Worm (Caenorhabditis elegans): Measurements from ENCODE around the gene Y56A3A.16.

The Y56A3A.16 gene

ce11 chrIII:11942664-11943063 lies 28.5 kb upstream of the Y56A3A.16 start:
- TF ChIP-seq cog-1 (tag; optimal IDR thresholded peaks at IDR 0.05) (peak; percentile 50), flt-1 (GFP tag; IDR thresholded peaks at IDR 0.05) (no peak)

DNA sequence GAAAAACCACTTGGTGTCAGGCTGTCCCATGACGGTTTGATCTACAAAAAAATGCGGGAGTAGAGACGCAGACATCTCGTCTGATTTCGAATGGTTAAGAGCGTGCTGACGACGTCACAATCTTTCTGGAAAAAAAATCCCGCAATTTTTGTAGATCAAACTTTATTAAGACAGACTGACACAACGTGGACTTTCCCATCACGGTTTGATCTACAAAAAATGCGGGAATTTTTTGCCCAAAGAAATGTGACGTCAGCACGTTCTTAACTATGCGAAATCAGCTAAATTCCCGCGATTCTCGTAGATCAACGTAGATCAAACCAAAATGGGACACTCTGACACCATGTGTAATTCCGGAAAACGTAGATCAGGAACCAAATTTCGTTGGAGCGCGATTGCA lies 24.4 kb upstream of the Y56A3A.16 start:
- no peak for TF ChIP-seq T22C8.4 (GFP tag; IDR thresholded peaks at IDR 0.05)
- no peak for TF ChIP-seq ref-1 (GFP tag; conservative IDR thresholded peaks at IDR 0.05)
- TF ChIP-seq med-1 (GFP tag; optimal IDR thresholded peaks at IDR 0.05; ENCODE audit: insufficient read depth) = no peak
- TF ChIP-seq ztf-29 (GFP tag; IDR thresholded peaks at IDR 0.05) = no peak
- TF ChIP-seq flt-1 (GFP tag; IDR thresholded peaks at IDR 0.05) = no peak
- no peak for TF ChIP-seq tab-1 (GFP tag; IDR thresholded peaks at IDR 0.05)
- TF ChIP-seq klf-2 (GFP tag; conservative IDR thresholded peaks at IDR 0.05) = no peak
- TF ChIP-seq ztf-23 (GFP tag; IDR thresholded peaks at IDR 0.05) = no peak
- TF ChIP-seq cog-1 (tag; optimal IDR thresholded peaks at IDR 0.05) = no peak

- no peak for TF ChIP-seq flt-1 (GFP tag; IDR thresholded peaks at IDR 0.05)
- no peak for TF ChIP-seq med-1 (GFP tag; optimal IDR thresholded peaks at IDR 0.05; ENCODE audit: insufficient read depth)
- TF ChIP-seq ztf-29 (GFP tag; IDR thresholded peaks at IDR 0.05) = no peak
- TF ChIP-seq tab-1 (GFP tag; IDR thresholded peaks at IDR 0.05) = no peak
- TF ChIP-seq T22C8.4 (GFP tag; IDR thresholded peaks at IDR 0.05) = no peak
- TF ChIP-seq ztf-23 (GFP tag; IDR thresholded peaks at IDR 0.05) = no peak
- no peak for TF ChIP-seq cog-1 (tag; optimal IDR thresholded peaks at IDR 0.05)
- TF ChIP-seq klf-2 (GFP tag; conservative IDR thresholded peaks at IDR 0.05) = no peak
- TF ChIP-seq ref-1 (GFP tag; conservative IDR thresholded peaks at IDR 0.05) = no peak
Measured at ce11 chrIII:11937911-11938310, 23.8 kb upstream of the Y56A3A.16 start.

ce11 chrIII:11936668-11937276 lies 22.7 kb upstream of the Y56A3A.16 start:
- peak; percentile 15; the same call in 1 of the 2 replicates for TF ChIP-seq klf-2 (GFP tag; conservative IDR thresholded peaks at IDR 0.05)
- TF ChIP-seq med-1 (GFP tag; optimal IDR thresholded peaks at IDR 0.05; ENCODE audit: insufficient read depth) = no peak

ce11 chrIII:11935948-11936280 lies 21.8 kb upstream of the Y56A3A.16 start:
- TF ChIP-seq flt-1 (GFP tag; IDR thresholded peaks at IDR 0.05) (peak; percentile 51; the same call in 1 of the 2 replicates), cog-1 (tag; optimal IDR thresholded peaks at IDR 0.05) (no peak), tab-1 (GFP tag; IDR thresholded peaks at IDR 0.05) (no peak)

ce11 chrIII:11935032-11935947 lies 21.2 kb upstream of the Y56A3A.16 start:
- TF ChIP-seq T22C8.4 (GFP tag; IDR thresholded peaks at IDR 0.05) (no peak), med-1 (GFP tag; optimal IDR thresholded peaks at IDR 0.05; ENCODE audit: insufficient read depth) (no peak), flt-1 (GFP tag; IDR thresholded peaks at IDR 0.05) (no peak), ztf-23 (GFP tag; IDR thresholded peaks at IDR 0.05) (no peak), klf-2 (GFP tag; conservative IDR thresholded peaks at IDR 0.05) (no peak), ztf-29 (GFP tag; IDR thresholded peaks at IDR 0.05) (no peak), tab-1 (GFP tag; IDR thresholded peaks at IDR 0.05) (no peak), ref-1 (GFP tag; conservative IDR thresholded peaks at IDR 0.05) (no peak), cog-1 (tag; optimal IDR thresholded peaks at IDR 0.05) (no peak)

ce11 chrIII:11933539-11933938 lies 19.4 kb upstream of the Y56A3A.16 start, which contains the start of gene dolk-1:
Gene dolk-1, minus strand, starts transcription at chrIII:11933639.
- TF ChIP-seq flt-1 (GFP tag; IDR thresholded peaks at IDR 0.05) = 0 out of 2 replicates have a peak, but pooled peaks have one; percentile 38
- no peak for TF ChIP-seq klf-2 (GFP tag; conservative IDR thresholded peaks at IDR 0.05)

- TF ChIP-seq tab-1 (GFP tag; IDR thresholded peaks at IDR 0.05) (no peak), klf-2 (GFP tag; conservative IDR thresholded peaks at IDR 0.05) (peak; percentile 52; the same call in 1 of the 2 replicates), ref-1 (GFP tag; conservative IDR thresholded peaks at IDR 0.05) (peak; percentile 42; the same call in 1 of the 2 replicates)
Measured at ce11 chrIII:11931960-11932359, 17.8 kb upstream of the Y56A3A.16 start.

DNA sequence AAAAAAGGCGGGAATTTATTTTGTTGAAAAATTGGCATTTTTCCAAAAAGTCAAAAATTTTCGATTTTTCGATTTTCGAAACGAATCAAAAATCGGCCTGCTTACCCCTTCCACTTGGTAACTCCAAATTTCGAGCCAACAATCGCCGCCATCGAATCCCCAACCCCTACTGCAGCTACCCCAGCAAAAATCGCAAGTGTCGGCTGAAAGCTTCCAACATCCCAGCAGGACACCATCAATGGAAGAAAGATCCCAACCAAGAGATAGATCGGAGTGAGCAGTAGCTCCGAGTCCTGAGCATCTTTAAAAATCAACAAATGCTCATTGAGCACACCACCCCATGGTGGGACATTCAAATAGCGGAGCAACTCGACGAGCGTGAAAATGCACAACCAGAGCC lies 16.8 kb upstream of the Y56A3A.16 start:
- TF ChIP-seq ref-1 (GFP tag; conservative IDR thresholded peaks at IDR 0.05) (no peak), tab-1 (GFP tag; IDR thresholded peaks at IDR 0.05) (no peak), cog-1 (tag; optimal IDR thresholded peaks at IDR 0.05) (no peak), flt-1 (GFP tag; IDR thresholded peaks at IDR 0.05) (no peak)

- TF ChIP-seq tab-1 (GFP tag; IDR thresholded peaks at IDR 0.05) (no peak), klf-2 (GFP tag; conservative IDR thresholded peaks at IDR 0.05) (no peak), flt-1 (GFP tag; IDR thresholded peaks at IDR 0.05) (no peak), T22C8.4 (GFP tag; IDR thresholded peaks at IDR 0.05) (no peak), ztf-23 (GFP tag; IDR thresholded peaks at IDR 0.05) (no peak), med-1 (GFP tag; optimal IDR thresholded peaks at IDR 0.05; ENCODE audit: insufficient read depth) (no peak), ztf-29 (GFP tag; IDR thresholded peaks at IDR 0.05) (no peak), cog-1 (tag; optimal IDR thresholded peaks at IDR 0.05) (no peak), ref-1 (GFP tag; conservative IDR thresholded peaks at IDR 0.05) (no peak)
Measured at ce11 chrIII:11923586-11923985, 9.5 kb upstream of the Y56A3A.16 start, which contains the start of gene nft-1. Gene nft-1, plus strand, starts transcription at chrIII:11923886.

All from whole organism, midembryonic.